Worm (Caenorhabditis elegans) whole organism, L4/young adult: ENCODE data around the gene fcmt-1.

Experiments used
- W03F9.2 ChIP-seq: fragments of 150-350 bp; optimal IDR thresholded peaks from 2 replicates; lab custom pipeline; 2014; ENCODE audit warnings: missing biosample characterization, missing genetic modification characterization
- dao-5 ChIP-seq: sonication (generic microtip); optimal IDR thresholded peaks from 2 replicates; lab custom pipeline; 2016; ENCODE audit warnings: missing genotype, missing genetic modification characterization, moderate library complexity, missing compliant biosample characterization
- him-1 ChIP-seq: sonication (generic microtip); optimal IDR thresholded peaks from 2 replicates; lab custom pipeline; 2016; ENCODE audit warnings: missing genotype, missing genetic modification reagents, missing genetic modification characterization, missing compliant biosample characterization

DNA sequence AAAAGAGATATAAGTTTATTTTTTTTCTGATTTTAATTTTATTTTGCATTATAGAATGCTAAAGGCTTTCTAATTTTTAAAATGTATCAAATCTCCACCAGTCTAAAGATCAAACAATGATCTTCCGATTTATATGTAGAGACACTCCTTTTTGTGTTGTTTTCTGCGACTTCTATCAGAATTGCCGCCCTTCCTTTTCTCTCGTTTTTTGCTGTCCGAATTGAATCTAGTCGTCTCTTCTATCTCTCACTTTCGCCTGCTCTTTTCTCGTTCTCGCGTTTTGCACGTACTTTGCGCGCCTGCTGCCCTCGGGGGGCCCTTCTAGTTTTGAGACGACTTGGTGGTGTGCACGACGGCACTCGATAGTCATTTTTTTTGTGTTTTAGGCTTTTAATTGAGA is 15.0 kb upstream of the fcmt-1 start:
- TF ChIP-seq W03F9.2 (tag; lab: Kevin White, UChicago) = no peak
- no peak for TF ChIP-seq him-1 (tag; lab: Kevin White, UChicago)
- TF ChIP-seq dao-5 (tag; lab: Kevin White, UChicago) = no peak
